Fruit fly (Drosophila melanogaster) whole organism, prepupa: ENCODE results near the gene CG3117.

Source experiments
- Blimp-1 ChIP-seq: fragments of 200-800 bp; sonication (Bioruptor generic); optimal IDR thresholded peaks from 3 replicates; lab custom pipeline; 2017; ENCODE audit warnings: missing biosample characterization, missing genetic modification characterization, mild to moderate bottlenecking, moderate library complexity, missing genetic modification reagents
- CG10631 ChIP-seq: fragments of 200-800 bp; sonication (Bioruptor generic); optimal IDR thresholded peaks from 2 replicates; lab custom pipeline; 2016; ENCODE audit warnings: missing biosample characterization, missing genetic modification characterization
- CG10669 ChIP-seq: fragments of 200-800 bp; sonication (Bioruptor generic); optimal IDR thresholded peaks from 3 replicates; lab custom pipeline; 2018; ENCODE audit warnings: missing biosample characterization, mild to moderate bottlenecking, missing genetic modification characterization, moderate library complexity
- CG11294 ChIP-seq: fragments of 200-800 bp; sonication (Bioruptor generic); IDR thresholded peaks from 2 replicates; pipeline ENCODE4 v1.3.6; 2022; ENCODE audit warnings: missing biosample characterization, missing genetic modification characterization
- CG11762 ChIP-seq: fragments of 200-800 bp; sonication (Bioruptor generic); optimal IDR thresholded peaks from 3 replicates; lab custom pipeline; 2016; ENCODE audit warnings: missing biosample characterization, missing genetic modification characterization; ENCODE audit not compliant: insufficient read depth
- CG11902 ChIP-seq: fragments of 200-800 bp; sonication (Bioruptor generic); optimal IDR thresholded peaks from 3 replicates; lab custom pipeline; 2016; ENCODE audit warnings: missing biosample characterization, missing genetic modification characterization
- CG15336 ChIP-seq: fragments of 200-800 bp; sonication (Bioruptor generic); IDR thresholded peaks from 2 replicates; pipeline ENCODE4 v1.3.6; 2022; ENCODE audit warnings: missing biosample characterization, missing genetic modification characterization
- CG1621 ChIP-seq: fragments of 200-800 bp; sonication (Bioruptor generic); optimal IDR thresholded peaks from 3 replicates; lab custom pipeline; 2018; ENCODE audit warnings: missing biosample characterization, mild to moderate bottlenecking, missing genetic modification characterization
- CG16779 ChIP-seq: fragments of 200-800 bp; sonication (Bioruptor generic); optimal IDR thresholded peaks from 3 replicates; lab custom pipeline; 2017; ENCODE audit warnings: missing biosample characterization, mild to moderate bottlenecking, missing genetic modification characterization
- CG3032 ChIP-seq: fragments of 200-800 bp; optimal IDR thresholded peaks from 2 replicates; lab custom pipeline; 2019; ENCODE audit warnings: missing biosample characterization, mild to moderate bottlenecking, missing genetic modification characterization, moderate library complexity
- CG31627 ChIP-seq: fragments of 200-800 bp; sonication (Bioruptor generic); optimal IDR thresholded peaks from 3 replicates; lab custom pipeline; 2016; ENCODE audit warnings: missing biosample characterization, missing genetic modification characterization
- CG32006 ChIP-seq: fragments of 200-800 bp; sonication (Bioruptor generic); optimal IDR thresholded peaks from 3 replicates; lab custom pipeline; 2017; ENCODE audit warnings: missing biosample characterization, mild to moderate bottlenecking, missing genetic modification characterization
- CG3919 ChIP-seq: fragments of 200-800 bp; sonication (Bioruptor generic); optimal IDR thresholded peaks from 3 replicates; lab custom pipeline; 2016; ENCODE audit warnings: missing biosample characterization, missing genetic modification characterization
- CG4318 ChIP-seq: fragments of 200-800 bp; sonication (Bioruptor generic); optimal IDR thresholded peaks from 3 replicates; lab custom pipeline; 2017; ENCODE audit warnings: missing biosample characterization, mild to moderate bottlenecking, missing genetic modification characterization
- CG6163 ChIP-seq: fragments of 200-800 bp; sonication (Bioruptor generic); IDR thresholded peaks from 3 replicates; pipeline ENCODE4 v1.3.6; 2022; ENCODE audit warnings: missing biosample characterization, missing genetic modification characterization
- CG6792 ChIP-seq: fragments of 200-800 bp; sonication (Bioruptor generic); optimal IDR thresholded peaks from 3 replicates; lab custom pipeline; 2016; ENCODE audit warnings: missing biosample characterization, missing genetic modification characterization
- CG6808 ChIP-seq: fragments of 200-800 bp; sonication (Bioruptor generic); optimal IDR thresholded peaks from 3 replicates; lab custom pipeline; 2017; ENCODE audit warnings: missing biosample characterization, missing genetic modification characterization, mild to moderate bottlenecking, moderate library complexity, missing genetic modification reagents
- CG6854 ChIP-seq: fragments of 200-800 bp; sonication (Bioruptor generic); optimal IDR thresholded peaks from 2 replicates; lab custom pipeline; 2017; ENCODE audit warnings: missing biosample characterization, mild to moderate bottlenecking, missing genetic modification characterization
- CG8319 ChIP-seq: fragments of 200-800 bp; sonication (Bioruptor generic); optimal IDR thresholded peaks from 3 replicates; lab custom pipeline; 2016; ENCODE audit warnings: missing biosample characterization, missing genetic modification characterization
- CG8632 ChIP-seq: fragments of 200-800 bp; sonication (Bioruptor generic); optimal IDR thresholded peaks from 3 replicates; lab custom pipeline; 2016; ENCODE audit warnings: missing biosample characterization, missing genetic modification characterization
- CG9139 ChIP-seq: fragments of 200-800 bp; sonication (Bioruptor generic); optimal IDR thresholded peaks from 3 replicates; lab custom pipeline; 2017; ENCODE audit warnings: missing biosample characterization, mild to moderate bottlenecking, missing genetic modification characterization
- Eip75B ChIP-seq: fragments of 200-800 bp; sonication (Bioruptor generic); optimal IDR thresholded peaks from 3 replicates; lab custom pipeline; 2016; ENCODE audit warnings: missing biosample characterization, missing genetic modification characterization
- Eip93F ChIP-seq: fragments of 200-800 bp; sonication (Bioruptor generic); optimal IDR thresholded peaks from 2 replicates; lab custom pipeline; 2016; ENCODE audit warnings: missing biosample characterization, mild to moderate bottlenecking, missing genetic modification characterization
- Ets21C ChIP-seq: fragments of 200-800 bp; sonication (Bioruptor generic); optimal IDR thresholded peaks from 3 replicates; lab custom pipeline; 2016; ENCODE audit warnings: missing biosample characterization, missing genetic modification characterization
- Ets96B ChIP-seq: fragments of 200-800 bp; optimal IDR thresholded peaks from 2 replicates; lab custom pipeline; 2019; ENCODE audit warnings: missing biosample characterization, mild to moderate bottlenecking, missing genetic modification characterization, moderate library complexity
- Gug ChIP-seq: fragments of 200-800 bp; sonication (Bioruptor generic); IDR thresholded peaks from 2 replicates; pipeline ENCODE4 v1.3.6; 2022; ENCODE audit warnings: missing biosample characterization, missing genetic modification characterization
- Hr38 ChIP-seq: sonication (Bioruptor generic); optimal IDR thresholded peaks from 2 replicates; lab custom pipeline; 2016; ENCODE audit warnings: missing biosample characterization, missing genetic modification characterization
- Hr4 ChIP-seq: fragments of 200-800 bp; sonication (Bioruptor generic); optimal IDR thresholded peaks from 3 replicates; lab custom pipeline; 2016; ENCODE audit warnings: missing biosample characterization, missing genetic modification characterization
- Lpt ChIP-seq: fragments of 200-800 bp; sonication (Bioruptor generic); optimal IDR thresholded peaks from 3 replicates; lab custom pipeline; 2016; ENCODE audit warnings: missing biosample characterization, missing genetic modification characterization
- Met ChIP-seq: fragments of 200-800 bp; sonication (Bioruptor generic); optimal IDR thresholded peaks from 3 replicates; lab custom pipeline; 2016; ENCODE audit warnings: missing biosample characterization, missing genetic modification characterization
- OdsH ChIP-seq: fragments of 200-800 bp; sonication (Bioruptor generic); optimal IDR thresholded peaks from 3 replicates; lab custom pipeline; 2016; ENCODE audit warnings: missing biosample characterization, missing genetic modification characterization
- Smox ChIP-seq: fragments of 200-800 bp; sonication (Bioruptor generic); optimal IDR thresholded peaks from 3 replicates; lab custom pipeline; 2016; ENCODE audit warnings: missing biosample characterization, missing genetic modification characterization
- Sox102F ChIP-seq: fragments of 200-800 bp; sonication (Bioruptor generic); optimal IDR thresholded peaks from 2 replicates; lab custom pipeline; 2016; ENCODE audit warnings: missing biosample characterization, mild to moderate bottlenecking, missing genetic modification characterization
- Sox14 ChIP-seq: fragments of 200-800 bp; sonication (Bioruptor generic); optimal IDR thresholded peaks from 3 replicates; lab custom pipeline; 2016; ENCODE audit warnings: missing biosample characterization, missing genetic modification characterization
- achi ChIP-seq: fragments of 200-800 bp; sonication (Bioruptor generic); optimal IDR thresholded peaks from 3 replicates; lab custom pipeline; 2016; ENCODE audit warnings: missing biosample characterization, missing genetic modification characterization
- acj6 ChIP-seq: fragments of 200-800 bp; sonication (Bioruptor generic); optimal IDR thresholded peaks from 3 replicates; lab custom pipeline; 2016; ENCODE audit warnings: missing biosample characterization, missing genetic modification characterization
- cyc ChIP-seq: fragments of 200-800 bp; sonication (Bioruptor generic); optimal IDR thresholded peaks from 3 replicates; lab custom pipeline; 2016; ENCODE audit warnings: missing biosample characterization, missing genetic modification characterization
- dac ChIP-seq: fragments of 200-800 bp; sonication (Bioruptor generic); optimal IDR thresholded peaks from 2 replicates; lab custom pipeline; 2017; ENCODE audit warnings: missing biosample characterization, mild to moderate bottlenecking, missing genetic modification characterization
- eg ChIP-seq: fragments of 200-800 bp; sonication (Bioruptor generic); IDR thresholded peaks from 3 replicates; pipeline ENCODE4 v1.3.6; 2022; ENCODE audit warnings: missing biosample characterization, missing genetic modification characterization
- esn ChIP-seq: fragments of 200-800 bp; sonication (Bioruptor generic); optimal IDR thresholded peaks from 2 replicates; lab custom pipeline; 2016; ENCODE audit warnings: missing biosample characterization, mild to moderate bottlenecking, missing genetic modification characterization, moderate library complexity
- fd59A ChIP-seq: fragments of 200-800 bp; sonication (Bioruptor generic); optimal IDR thresholded peaks from 2 replicates; lab custom pipeline; 2017; ENCODE audit warnings: missing biosample characterization, mild to moderate bottlenecking, missing genetic modification characterization, missing genetic modification reagents
- fkh ChIP-seq: fragments of 200-800 bp; sonication (Bioruptor generic); optimal IDR thresholded peaks from 3 replicates; lab custom pipeline; 2017; ENCODE audit warnings: missing biosample characterization, mild to moderate bottlenecking, missing genetic modification characterization, moderate library complexity
- lz ChIP-seq: fragments of 200-800 bp; sonication (Bioruptor generic); optimal IDR thresholded peaks from 3 replicates; lab custom pipeline; 2016; ENCODE audit warnings: missing biosample characterization, missing genetic modification characterization
- net ChIP-seq: fragments of 200-800 bp; sonication (Bioruptor generic); optimal IDR thresholded peaks from 3 replicates; lab custom pipeline; 2016; ENCODE audit warnings: missing biosample characterization, missing genetic modification characterization
- pdm3 ChIP-seq: fragments of 200-800 bp; sonication (Bioruptor generic); optimal IDR thresholded peaks from 3 replicates; lab custom pipeline; 2016; ENCODE audit warnings: missing biosample characterization, missing genetic modification characterization
- ss ChIP-seq, 2 experiments: fragments of 200-800 bp; sonication (Bioruptor generic); optimal IDR thresholded peaks; 2 replicates in 1 of 2; 3 replicates in 1 of 2; lab custom pipeline; 2017 to 2018; ENCODE audit warnings: mild to moderate bottlenecking in 2 of 2, missing biosample characterization in 2 of 2, missing genetic modification characterization in 2 of 2, moderate library complexity in 1 of 2
- svp ChIP-seq: fragments of 200-800 bp; sonication (Bioruptor generic); peaks from one replicate; lab custom pipeline; 2016; ENCODE audit warnings: missing biosample characterization, missing genetic modification characterization
- topi ChIP-seq: fragments of 200-800 bp; sonication (Bioruptor generic); optimal IDR thresholded peaks from 3 replicates; lab custom pipeline; 2016; ENCODE audit warnings: missing biosample characterization, missing genetic modification characterization

Gene CG3117

DNA sequence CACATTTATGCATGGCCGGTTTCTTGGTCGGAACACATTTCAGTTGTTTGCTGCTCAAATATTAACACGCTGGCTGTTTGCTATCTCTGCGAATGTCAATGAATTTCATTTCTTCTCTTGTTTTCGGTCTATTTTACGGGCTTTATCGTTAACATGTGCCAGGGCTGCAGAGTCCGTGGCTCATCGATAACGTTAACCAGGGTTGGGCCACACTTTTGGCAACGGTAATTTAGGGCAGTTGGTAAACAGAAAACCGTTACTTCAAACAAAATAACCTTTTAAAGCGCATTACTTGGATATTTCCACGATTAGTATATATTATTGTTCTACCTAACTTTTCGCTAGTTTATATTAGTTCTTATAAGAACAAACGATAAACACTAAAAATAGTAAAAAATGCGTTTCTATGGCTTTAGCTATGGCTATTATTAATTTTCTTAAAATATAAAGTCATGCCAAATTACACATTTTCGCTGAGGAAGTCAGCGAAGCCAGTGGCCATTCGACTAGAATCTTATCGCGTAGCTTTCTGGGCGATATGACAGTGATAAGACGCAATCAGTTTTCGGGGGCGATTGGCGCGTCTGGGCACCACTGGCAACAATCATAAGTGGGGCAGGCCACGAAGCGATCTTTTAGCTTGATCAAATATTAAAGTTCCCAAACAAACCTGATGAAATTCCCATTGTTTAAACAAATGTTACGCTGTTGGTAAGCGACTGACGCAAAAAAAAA lies 36.1 kb upstream of the CG3117 start (continued):
- peak; percentile 26 for TF ChIP-seq CG31627 (GFP tag; lab: Kevin White, UChicago)
- no peak for TF ChIP-seq CG8632 (GFP tag; lab: Kevin White, UChicago)
- peak; percentile 29 for TF ChIP-seq topi (GFP tag; lab: Kevin White, UChicago)
- TF ChIP-seq Hr4 (GFP tag; lab: Kevin White, UChicago), result no peak
- no peak for TF ChIP-seq Blimp-1 (GFP tag; lab: Kevin White, UChicago)
- TF ChIP-seq Sox102F (GFP tag; lab: Kevin White, UChicago), result peak; percentile 27
- TF ChIP-seq CG8319 (GFP tag; lab: Kevin White, UChicago), result no peak
- peak; percentile 7 for TF ChIP-seq Ets21C (GFP tag; lab: Kevin White, UChicago)
- no peak for TF ChIP-seq CG16779 (tag; lab: Kevin White, UChicago)
- TF ChIP-seq Met (GFP tag; lab: Kevin White, UChicago), result peak; percentile 55

DNA sequence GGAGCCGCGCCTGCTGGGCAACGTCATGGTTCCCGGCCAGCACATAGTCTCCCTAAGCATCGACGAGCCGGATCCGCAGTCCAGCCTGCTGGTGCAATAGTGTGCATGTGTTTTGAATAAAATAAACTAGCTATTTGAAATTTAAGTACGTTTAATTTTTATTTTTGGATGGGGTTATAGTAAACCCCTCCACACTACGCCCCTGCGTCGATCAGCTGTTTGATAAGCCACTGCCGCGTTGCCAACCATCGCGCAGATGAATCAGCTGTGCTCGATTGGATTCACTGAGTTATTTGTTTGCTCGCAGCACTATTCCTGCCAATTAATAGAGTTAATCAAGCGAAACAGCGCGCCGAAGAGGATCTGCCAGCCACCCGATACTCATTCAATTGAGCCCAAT lies 31.8 kb upstream of the CG3117 start, which contains the start of gene RabGGTb:
RabGGTb (plus strand) TSS at position 254 of the 400 bp plus-strand sequence.
- no peak for TF ChIP-seq CG9139
- TF ChIP-seq CG6854, result peak; percentile 29
- TF ChIP-seq Sox14, result peak; percentile 57
- peak; percentile 1 for TF ChIP-seq CG8319 (GFP tag; lab: Kevin White, UChicago)
- peak; percentile 84 for TF ChIP-seq lz (GFP tag; lab: Kevin White, UChicago)
- peak; percentile 59 for TF ChIP-seq net (GFP tag; lab: Kevin White, UChicago)
- TF ChIP-seq CG10631 (GFP tag; lab: Kevin White, UChicago), result peak; percentile 46
- TF ChIP-seq OdsH (GFP tag; lab: Kevin White, UChicago), result peak; percentile 45
- peak; percentile 50 for TF ChIP-seq cyc (GFP tag; lab: Kevin White, UChicago)
- TF ChIP-seq eg (GFP tag; lab: Robert Waterston, UW), result peak; percentile 85
- peak; percentile 52 for TF ChIP-seq pdm3 (GFP tag; lab: Kevin White, UChicago)
- TF ChIP-seq CG3032 (tag; lab: Kevin White, UChicago), result peak; percentile 51
- peak; percentile 39 for TF ChIP-seq CG11762
- TF ChIP-seq CG8632 (GFP tag; lab: Kevin White, UChicago), result no peak
- TF ChIP-seq CG31627 (GFP tag; lab: Kevin White, UChicago), result peak; percentile 60
- TF ChIP-seq CG11902 (GFP tag; lab: Kevin White, UChicago), result peak; percentile 15
- TF ChIP-seq CG11294, result peak; percentile 33; the same call in 1 of the 2 replicates
- peak in 1 of 2 experiments; percentile 12 for TF ChIP-seq ss (GFP tag; optimal IDR thresholded peaks at IDR 0.05; lab: Kevin White, UChicago)
- no peak for TF ChIP-seq fkh (GFP tag; lab: Kevin White, UChicago)
- TF ChIP-seq dac (GFP tag; lab: Kevin White, UChicago), result no peak
- TF ChIP-seq CG10669, result peak; percentile 17
- peak; percentile 25 for TF ChIP-seq Ets21C (GFP tag; lab: Kevin White, UChicago)
- peak; percentile 52 for TF ChIP-seq Eip75B (GFP tag; lab: Kevin White, UChicago)
- peak; percentile 86 for TF ChIP-seq CG6163 (GFP tag; lab: Robert Waterston, UW)
- peak; percentile 45 for TF ChIP-seq Hr4 (GFP tag; lab: Kevin White, UChicago)
- TF ChIP-seq CG32006 (GFP tag; lab: Kevin White, UChicago), result peak; percentile 56
- peak; percentile 54 for TF ChIP-seq Gug
- peak; percentile 39 for TF ChIP-seq CG6792
- TF ChIP-seq esn, result peak; percentile 65
- peak; percentile 57 for TF ChIP-seq CG3919 (GFP tag; lab: Kevin White, UChicago)
- TF ChIP-seq Smox (GFP tag; lab: Kevin White, UChicago), result peak; percentile 68
- TF ChIP-seq CG15336, result peak; percentile 60
- TF ChIP-seq CG16779 (tag; lab: Kevin White, UChicago), result no peak
- TF ChIP-seq svp (GFP tag; lab: Kevin White, UChicago), result peak; percentile 80
- TF ChIP-seq Hr38 (GFP tag; lab: Kevin White, UChicago), result no peak
- TF ChIP-seq Ets96B (tag; lab: Kevin White, UChicago), result peak; percentile 21
- no peak for TF ChIP-seq CG4318 (GFP tag; lab: Kevin White, UChicago)
- no peak for TF ChIP-seq Eip93F (GFP tag; lab: Kevin White, UChicago)
- peak; percentile 72 for TF ChIP-seq acj6 (GFP tag; lab: Kevin White, UChicago)
- peak; percentile 21 for TF ChIP-seq fd59A (GFP tag; lab: Kevin White, UChicago)
- peak; percentile 34 for TF ChIP-seq CG1621 (tag; lab: Kevin White, UChicago)
- TF ChIP-seq CG6808 (GFP tag; lab: Kevin White, UChicago), result peak; percentile 35
- peak; percentile 46 for TF ChIP-seq achi (GFP tag; lab: Kevin White, UChicago)
- no peak for TF ChIP-seq Lpt (GFP tag; lab: Kevin White, UChicago)
